Worm (Caenorhabditis elegans) whole organism, young adult: ENCODE results near the gene B0252.5.

Source experiments
- B0261.1 ChIP-seq: sonication (generic microtip); optimal IDR thresholded peaks from 2 replicates; lab custom pipeline; 2016; ENCODE audit warnings: mild to moderate bottlenecking, missing genetic modification characterization, moderate library complexity, missing compliant biosample characterization
- F57A8.1 ChIP-seq: fragments of 200-800 bp; sonication (Bioruptor generic); optimal IDR thresholded peaks from 2 replicates; lab custom pipeline; 2018; ENCODE audit warnings: mild to moderate bottlenecking, missing genetic modification characterization, moderate library complexity, missing compliant biosample characterization
- Y67H2A.10 ChIP-seq: fragments of 200-800 bp; sonication (Bioruptor generic); conservative IDR thresholded peaks from 2 replicates; pipeline ENCODE4 v1.3.6; 2022; ENCODE audit warnings: missing genetic modification reagents, missing genetic modification characterization, missing compliant biosample characterization
- ama-1 ChIP-seq, 3 experiments: fragments of 150-350 bp in 1 of 3; sonication (generic microtip) in 2 of 3; optimal IDR thresholded peaks; 2 replicates each; lab custom pipeline; 2014 to 2018; ENCODE audit warnings: missing biosample characterization in 2 of 3, missing genetic modification characterization in 2 of 3, missing genetic modification reagents in 2 of 3
- aptf-2 ChIP-seq: fragments of 200-800 bp; sonication (Bioruptor generic); conservative IDR thresholded peaks from 2 replicates; pipeline ENCODE4 v1.3.6; 2022; ENCODE audit warnings: missing genetic modification reagents, missing genetic modification characterization, missing compliant biosample characterization
- ceh-40 ChIP-seq: fragments of 200-800 bp; sonication (Bioruptor generic); IDR thresholded peaks from 2 replicates; pipeline ENCODE4 v1.3.6; 2022; ENCODE audit warnings: missing genetic modification characterization, missing compliant biosample characterization
- efl-1 ChIP-seq: fragments of 150-350 bp; optimal IDR thresholded peaks from 2 replicates; lab custom pipeline; 2014; ENCODE audit warnings: missing biosample characterization, missing genetic modification reagents, missing genetic modification characterization
- fkh-3 ChIP-seq: sonication (generic microtip); optimal IDR thresholded peaks from 2 replicates; lab custom pipeline; 2016; ENCODE audit warnings: mild to moderate bottlenecking, missing genetic modification characterization, missing compliant biosample characterization
- lin-35 ChIP-seq, 3 experiments: fragments of 150-350 bp in 2 of 3; sonication (generic microtip) in 1 of 3; optimal IDR thresholded peaks; 2 replicates each; lab custom pipeline; 2014 to 2018; ENCODE audit warnings: missing biosample characterization in 3 of 3, missing genetic modification characterization in 3 of 3, missing genetic modification reagents in 3 of 3
- snpc-1.1 ChIP-seq: sonication (generic microtip); optimal IDR thresholded peaks from 2 replicates; lab custom pipeline; 2017; ENCODE audit warnings: missing genetic modification characterization, mild to moderate bottlenecking, missing compliant biosample characterization, antibody characterized with exemption, moderate library complexity, missing genotype, missing genetic modification reagents; ENCODE audit not compliant: insufficient read depth
- snpc-4 ChIP-seq, 5 experiments: fragments of 150-350 bp in 1 of 5; sonication (generic microtip) in 4 of 5; optimal IDR thresholded peaks; 2 replicates each; lab custom pipeline; 2014 to 2018; ENCODE audit warnings: missing genetic modification characterization in 5 of 5, missing biosample characterization in 3 of 5, antibody characterized with exemption in 2 of 5, mild to moderate bottlenecking in 2 of 5, missing compliant biosample characterization in 2 of 5, missing genotype in 2 of 5, moderate library complexity in 2 of 5, missing genetic modification reagents in 1 of 5
- unc-62 ChIP-seq: fragments of 150-350 bp; optimal IDR thresholded peaks from 2 replicates; lab custom pipeline; 2014; ENCODE audit warnings: missing biosample characterization, missing genetic modification reagents, missing genetic modification characterization
- zfh-2 ChIP-seq: fragments of 200-800 bp; sonication (Bioruptor generic); conservative IDR thresholded peaks from 2 replicates; pipeline ENCODE4 v1.3.6; 2022; ENCODE audit warnings: missing genetic modification reagents, missing genetic modification characterization, missing compliant biosample characterization
- ztf-22 ChIP-seq: fragments of 200-800 bp; sonication (Bioruptor generic); optimal IDR thresholded peaks from 2 replicates; lab custom pipeline; 2018; ENCODE audit warnings: mild to moderate bottlenecking, missing genetic modification characterization, moderate library complexity, missing compliant biosample characterization

DNA sequence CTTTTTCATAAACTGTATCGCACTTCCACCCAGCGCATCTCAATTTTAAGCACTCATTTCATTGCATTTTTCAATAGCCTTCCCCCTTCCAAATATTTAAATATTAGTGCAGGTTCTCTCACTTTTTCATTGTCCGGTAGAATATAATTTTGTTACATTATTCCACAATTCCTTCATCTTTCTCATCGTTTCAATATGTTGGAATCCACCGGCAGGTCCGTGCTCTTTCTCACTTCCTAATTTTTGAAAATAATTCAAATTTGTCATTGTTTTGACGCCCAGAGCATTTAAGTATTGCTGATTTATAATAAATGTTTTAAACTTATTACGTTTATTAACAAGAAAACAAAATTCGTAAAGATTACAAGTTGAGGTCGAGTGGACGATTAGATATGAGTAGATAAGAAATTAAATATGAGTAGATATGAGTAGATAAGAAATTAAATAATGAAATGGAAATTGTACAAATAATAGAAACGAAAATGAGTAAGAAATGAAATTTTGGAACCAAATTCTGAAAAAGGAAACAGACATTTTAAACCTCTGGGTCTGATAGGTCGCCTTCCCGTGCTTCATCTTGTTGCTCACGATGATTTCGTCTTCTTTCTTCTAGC lies 36.5 kb upstream of the B0252.5 start:
- TF ChIP-seq ceh-40 (no peak), efl-1 (no peak), zfh-2 (GFP tag; lab: Robert Waterston, UW) (no peak), fkh-3 (tag; lab: Kevin White, UChicago) (no peak), snpc-1.1 (tag; lab: Kevin White, UChicago) (no peak), F57A8.1 (GFP tag; lab: Kevin White, UChicago) (no peak), ztf-22 (GFP tag; lab: Kevin White, UChicago) (no peak), aptf-2 (GFP tag; lab: Robert Waterston, UW) (no peak), unc-62 (GFP tag; lab: Kevin White, UChicago) (no peak), snpc-4 (GFP tag; optimal IDR thresholded peaks at IDR 0.05; lab: Kevin White, UChicago) (no peak), snpc-4 (tag; optimal IDR thresholded peaks at IDR 0.05; lab: Kevin White, UChicago) (no peak), Y67H2A.10 (GFP tag; lab: Robert Waterston, UW) (no peak), ama-1 (optimal IDR thresholded peaks at IDR 0.05; lab: Kevin White, UChicago) (no peak), ama-1 (GFP tag; optimal IDR thresholded peaks at IDR 0.05; lab: Kevin White, UChicago) (no peak), B0261.1 (no peak), lin-35 (GFP tag; optimal IDR thresholded peaks at IDR 0.05; lab: Kevin White, UChicago) (no peak)
